Fruit fly (Drosophila melanogaster) whole organism, embryonic: ENCODE measurements around the gene Prx4.

Source experiments
- Antp ChIP-seq: fragments of 200-800 bp; sonication (Bioruptor generic); optimal IDR thresholded peaks from 3 replicates; lab custom pipeline; 2016; ENCODE audit warnings: missing biosample characterization, missing genetic modification characterization
- Awh ChIP-seq: fragments of 200-800 bp; sonication (Bioruptor generic); IDR thresholded peaks from 2 replicates; pipeline ENCODE4, ENCODE4 v1.3.6; 2022; ENCODE audit warnings: missing biosample characterization, missing genetic modification characterization
- Bdp1 ChIP-seq: fragments of 200-800 bp; sonication (Bioruptor generic); optimal IDR thresholded peaks from 3 replicates; lab custom pipeline; 2016; ENCODE audit warnings: missing biosample characterization, missing genetic modification characterization
- Bteb2 ChIP-seq: fragments of 200-800 bp; sonication (Bioruptor generic); optimal IDR thresholded peaks from 2 replicates; lab custom pipeline; 2016; ENCODE audit warnings: missing biosample characterization, missing genetic modification characterization
- CG11456 ChIP-seq: fragments of 200-800 bp; sonication (Bioruptor generic); IDR thresholded peaks from 3 replicates; pipeline ENCODE4 v1.3.6; 2022; ENCODE audit warnings: missing biosample characterization, missing genetic modification characterization
- CG11723 ChIP-seq: fragments of 200-800 bp; sonication (Bioruptor generic); optimal IDR thresholded peaks from 2 replicates; lab custom pipeline; 2017; ENCODE audit warnings: missing biosample characterization, mild to moderate bottlenecking, missing genetic modification characterization
- CG17328 ChIP-seq: fragments of 200-800 bp; sonication (Bioruptor generic); IDR thresholded peaks from 2 replicates; pipeline ENCODE4 v1.3.6; 2022; ENCODE audit warnings: missing biosample characterization, missing genetic modification characterization
- CG17361 ChIP-seq: fragments of 200-800 bp; sonication (Bioruptor generic); IDR thresholded peaks from 3 replicates; pipeline ENCODE4 v1.3.6; 2022; ENCODE audit warnings: missing biosample characterization, missing genetic modification characterization
- CG17912 ChIP-seq: fragments of 200-800 bp; sonication (Bioruptor generic); optimal IDR thresholded peaks from 2 replicates; lab custom pipeline; 2018; ENCODE audit warnings: missing biosample characterization, mild to moderate bottlenecking, missing genetic modification characterization
- CG18619 ChIP-seq: fragments of 200-800 bp; sonication (Bioruptor generic); optimal IDR thresholded peaks from 3 replicates; lab custom pipeline; 2017; ENCODE audit warnings: missing biosample characterization, mild to moderate bottlenecking, missing genetic modification characterization
- CG18764 ChIP-seq: fragments of 200-800 bp; sonication (Bioruptor generic); optimal IDR thresholded peaks from 3 replicates; lab custom pipeline; 2016; ENCODE audit warnings: missing biosample characterization, missing genetic modification characterization
- CG2678 ChIP-seq: fragments of 200-800 bp; sonication (Bioruptor generic); optimal IDR thresholded peaks from 3 replicates; lab custom pipeline; 2019; ENCODE audit warnings: missing biosample characterization, mild to moderate bottlenecking, missing genetic modification characterization, moderate library complexity
- CG3065 ChIP-seq: fragments of 200-800 bp; sonication (Bioruptor generic); optimal IDR thresholded peaks from 2 replicates; lab custom pipeline; 2016; ENCODE audit warnings: missing biosample characterization, missing genetic modification characterization
- CG31388 ChIP-seq: fragments of 200-800 bp; sonication (Bioruptor generic); optimal IDR thresholded peaks from 2 replicates; lab custom pipeline; 2016; ENCODE audit warnings: missing biosample characterization, missing genetic modification characterization
- CG32532 ChIP-seq: fragments of 200-800 bp; sonication (Bioruptor generic); IDR thresholded peaks from 2 replicates; pipeline ENCODE4 v1.3.6; 2022; ENCODE audit warnings: missing biosample characterization, missing genetic modification characterization
- CG32772 ChIP-seq: fragments of 200-800 bp; sonication (Bioruptor generic); IDR thresholded peaks from 2 replicates; pipeline ENCODE4 v1.3.6; 2022; ENCODE audit warnings: missing biosample characterization, missing genetic modification characterization
- CG3281 ChIP-seq: fragments of 200-800 bp; sonication (Bioruptor generic); optimal IDR thresholded peaks from 3 replicates; lab custom pipeline; 2017; ENCODE audit warnings: missing biosample characterization, mild to moderate bottlenecking, missing genetic modification characterization
- CG33213 ChIP-seq: fragments of 200-800 bp; sonication (Bioruptor generic); optimal IDR thresholded peaks from 3 replicates; lab custom pipeline; 2016; ENCODE audit warnings: missing biosample characterization, missing genetic modification characterization
- CG3838 ChIP-seq: fragments of 200-800 bp; sonication (Bioruptor generic); optimal IDR thresholded peaks from 3 replicates; lab custom pipeline; 2016; ENCODE audit warnings: missing biosample characterization, missing genetic modification characterization
- CG3995 ChIP-seq: fragments of 200-800 bp; sonication (Bioruptor generic); optimal IDR thresholded peaks from 3 replicates; lab custom pipeline; 2016; ENCODE audit warnings: missing biosample characterization, missing genetic modification characterization
- CG42726 ChIP-seq: fragments of 200-800 bp; sonication (Bioruptor generic); IDR thresholded peaks from 2 replicates; pipeline ENCODE4 v1.3.6; 2022; ENCODE audit warnings: missing biosample characterization, missing genetic modification characterization; ENCODE audit not compliant: partially characterized antibody
- CG4707 ChIP-seq: fragments of 200-800 bp; sonication (Bioruptor generic); optimal IDR thresholded peaks from 2 replicates; lab custom pipeline; 2018; ENCODE audit warnings: missing biosample characterization, mild to moderate bottlenecking, missing genetic modification characterization, moderate library complexity
- D ChIP-seq, 2 experiments: fragments of 200-800 bp in 1 of 2; fragments of >200 bp in 1 of 2; sonication (Bioruptor generic) in 1 of 2; optimal IDR thresholded peaks; 2 replicates in 1 of 2; 3 replicates in 1 of 2; lab custom pipeline; 2017; ENCODE audit warnings: mild to moderate bottlenecking in 1 of 2, missing biosample characterization in 1 of 2, missing genetic modification characterization in 1 of 2, missing genetic modification reagents in 1 of 2
- Dll ChIP-seq: fragments of 200-800 bp; sonication (Bioruptor generic); IDR thresholded peaks from 4 replicates; pipeline ENCODE4 v1.3.6; 2022; ENCODE audit warnings: missing biosample characterization, missing genetic modification characterization; ENCODE audit not compliant: partially characterized antibody
- Drgx ChIP-seq: fragments of 200-800 bp; sonication (Bioruptor generic); IDR thresholded peaks from 2 replicates; pipeline ENCODE4 v1.3.6; 2022; ENCODE audit warnings: missing biosample characterization, missing genetic modification characterization
- E2f1 ChIP-seq: fragments of 200-800 bp; sonication (Bioruptor generic); IDR thresholded peaks from 2 replicates; pipeline ENCODE4 v1.3.6; 2022; ENCODE audit warnings: missing biosample characterization, missing genetic modification characterization
- HHEX ChIP-seq: fragments of 200-800 bp; sonication (Bioruptor generic); optimal IDR thresholded peaks from 3 replicates; lab custom pipeline; 2017; ENCODE audit warnings: missing biosample characterization, mild to moderate bottlenecking, missing genetic modification characterization, missing genetic modification reagents
- MTF-1 ChIP-seq: fragments of 200-800 bp; sonication (Bioruptor generic); optimal IDR thresholded peaks from 2 replicates; lab custom pipeline; 2018; ENCODE audit warnings: missing biosample characterization, mild to moderate bottlenecking, missing genetic modification characterization, borderline replicate concordance
- NK7.1 ChIP-seq: fragments of 200-800 bp; sonication (Bioruptor generic); optimal IDR thresholded peaks from 3 replicates; lab custom pipeline; 2016; ENCODE audit warnings: missing biosample characterization, missing genetic modification characterization
- Rfx ChIP-seq: fragments of 200-800 bp; sonication (Bioruptor generic); IDR thresholded peaks from 2 replicates; pipeline ENCODE4 v1.3.6; 2022; ENCODE audit warnings: missing biosample characterization, missing genetic modification characterization
- Scr ChIP-seq: fragments of 200-800 bp; sonication (Bioruptor generic); IDR thresholded peaks from 2 replicates; pipeline ENCODE4 v1.3.6; 2022; ENCODE audit warnings: missing biosample characterization, missing genetic modification characterization; ENCODE audit not compliant: partially characterized antibody
- Sry-β ChIP-seq: fragments of 200-800 bp; sonication (Bioruptor generic); optimal IDR thresholded peaks from 2 replicates; lab custom pipeline; 2018; ENCODE audit warnings: missing biosample characterization, mild to moderate bottlenecking, missing genetic modification characterization, moderate library complexity
- Ssrp ChIP-seq: fragments of 200-800 bp; sonication (Bioruptor generic); optimal IDR thresholded peaks from 2 replicates; lab custom pipeline; 2018; ENCODE audit warnings: missing biosample characterization, mild to moderate bottlenecking, missing genetic modification characterization, moderate library complexity
- ap ChIP-seq: fragments of 200-800 bp; sonication (Bioruptor generic); IDR thresholded peaks from 2 replicates; pipeline ENCODE4 v1.3.6; 2022; ENCODE audit warnings: missing biosample characterization, missing genetic modification characterization
- ara ChIP-seq: fragments of 200-800 bp; sonication (Bioruptor generic); IDR thresholded peaks from 2 replicates; pipeline ENCODE4 v1.3.6; 2022; ENCODE audit warnings: missing biosample characterization, missing genetic modification characterization
- crc ChIP-seq: fragments of 200-800 bp; sonication (Bioruptor generic); optimal IDR thresholded peaks from 2 replicates; lab custom pipeline; 2016; ENCODE audit warnings: missing biosample characterization, missing genetic modification characterization
- fd3F ChIP-seq: fragments of 200-800 bp; sonication (Bioruptor generic); optimal IDR thresholded peaks from 2 replicates; lab custom pipeline; 2018; ENCODE audit warnings: missing biosample characterization, mild to moderate bottlenecking, missing genetic modification characterization, moderate library complexity
- knrl ChIP-seq: fragments of 200-800 bp; sonication (Bioruptor generic); IDR thresholded peaks from 3 replicates; pipeline ENCODE4 v1.3.6; 2022; ENCODE audit warnings: missing biosample characterization, missing genetic modification characterization; ENCODE audit not compliant: partially characterized antibody
- lbe ChIP-seq: fragments of 200-800 bp; sonication (Bioruptor generic); optimal IDR thresholded peaks from 2 replicates; lab custom pipeline; 2016; ENCODE audit warnings: missing biosample characterization, mild to moderate bottlenecking, missing genetic modification characterization
- mirr ChIP-seq: fragments of 200-800 bp; sonication (Bioruptor generic); optimal IDR thresholded peaks from 3 replicates; lab custom pipeline; 2018; ENCODE audit warnings: missing biosample characterization, mild to moderate bottlenecking, missing genetic modification characterization
- nmo ChIP-seq: fragments of 200-800 bp; sonication (Bioruptor generic); optimal IDR thresholded peaks from 2 replicates; lab custom pipeline; 2018; ENCODE audit warnings: missing biosample characterization, mild to moderate bottlenecking, missing genetic modification characterization, moderate library complexity
- pita ChIP-seq: fragments of 200-800 bp; sonication (Bioruptor generic); optimal IDR thresholded peaks from 2 replicates; lab custom pipeline; 2017; ENCODE audit warnings: missing biosample characterization, mild to moderate bottlenecking, missing genetic modification characterization
- prd ChIP-seq, 3 experiments: fragments of >200 bp in 2 of 3; fragments of 200-800 bp in 1 of 3; sonication (Bioruptor generic) in 1 of 3; optimal IDR thresholded peaks in 2 of 3; IDR thresholded peaks in 1 of 3; 2 replicates in 2 of 3; 3 replicates in 1 of 3; pipeline versions ENCODE4 v1.3.6 to Lab custom; 2017 to 2022; ENCODE audit warnings: missing biosample characterization in 1 of 3, missing genetic modification characterization in 1 of 3
- pros ChIP-seq: fragments of 200-800 bp; sonication (Bioruptor generic); optimal IDR thresholded peaks from 3 replicates; lab custom pipeline; 2019; ENCODE audit warnings: missing biosample characterization, mild to moderate bottlenecking, missing genetic modification characterization, moderate library complexity
- slp2 ChIP-seq: fragments of 200-800 bp; sonication (Bioruptor generic); optimal IDR thresholded peaks from 2 replicates; lab custom pipeline; 2016; ENCODE audit warnings: missing biosample characterization, missing genetic modification characterization
- unpg ChIP-seq: fragments of 200-800 bp; sonication (Bioruptor generic); optimal IDR thresholded peaks from 3 replicates; lab custom pipeline; 2018; ENCODE audit warnings: missing biosample characterization, mild to moderate bottlenecking, missing genetic modification characterization, moderate library complexity
- zen2 ChIP-seq: fragments of 200-800 bp; sonication (Bioruptor generic); IDR thresholded peaks from 3 replicates; pipeline ENCODE4 v1.3.6; 2022; ENCODE audit warnings: missing biosample characterization, missing genetic modification characterization; ENCODE audit not compliant: partially characterized antibody

Prx4 gene

DNA sequence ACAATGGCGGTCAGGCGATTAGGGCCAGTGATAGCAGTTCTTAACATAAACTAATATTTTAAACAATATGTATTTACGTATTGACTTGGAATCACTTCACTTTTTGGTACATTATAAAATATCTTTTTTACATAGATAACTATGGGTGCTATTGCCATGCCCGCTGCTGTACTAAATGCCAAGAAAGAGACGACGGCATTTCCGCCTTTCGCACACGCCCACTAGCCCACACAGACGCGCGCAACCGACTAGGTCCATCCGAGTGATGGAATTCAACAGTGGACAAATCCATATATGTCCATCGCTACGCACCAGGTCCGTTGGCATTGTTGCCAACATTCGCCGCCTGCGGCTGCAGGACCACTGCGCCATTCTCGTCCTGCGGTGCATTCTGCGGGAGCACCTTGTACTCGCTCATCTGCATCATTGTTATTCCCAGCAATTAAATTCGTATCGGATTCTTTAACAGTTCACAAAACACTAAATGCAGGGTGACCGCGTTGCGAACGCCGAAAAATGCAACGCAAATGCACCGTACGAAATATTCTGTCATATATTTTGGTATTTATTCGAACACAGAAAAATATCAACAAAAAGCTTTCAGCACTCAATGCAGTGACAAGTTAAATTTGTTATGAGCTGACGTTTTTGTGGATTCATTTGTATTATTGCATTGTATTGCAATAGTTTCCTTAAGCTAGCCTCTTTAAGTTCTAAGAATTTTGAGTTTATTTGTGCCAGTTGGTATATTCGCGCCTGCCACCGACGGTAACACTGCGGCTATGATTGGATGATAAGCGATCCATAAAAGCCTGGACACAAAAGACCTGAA, 4.4 kb downstream of the Prx4 start, which contains the start of the genes scramb2 and Sk2 (continued):
- TF ChIP-seq HHEX (GFP tag; lab: Kevin White, UChicago) = peak; percentile 97
- TF ChIP-seq unpg (GFP tag; lab: Kevin White, UChicago) = peak; percentile 97
- 0 out of 3 replicates have a peak, but pooled peaks have one; percentile 33 for TF ChIP-seq knrl
- peak; percentile 83 for TF ChIP-seq CG18764 (GFP tag; lab: Kevin White, UChicago)
- TF ChIP-seq mirr (GFP tag; lab: Kevin White, UChicago) = peak; percentile 92
- peak; percentile 78 for TF ChIP-seq Antp (GFP tag; lab: Kevin White, UChicago)
- TF ChIP-seq CG31388 (GFP tag; lab: Kevin White, UChicago) = peak; percentile 80
- peak; percentile 75 for TF ChIP-seq Bdp1
- peak; percentile 91 for TF ChIP-seq CG4707 (GFP tag; lab: Kevin White, UChicago)
- TF ChIP-seq Rfx (GFP tag; lab: Robert Waterston, UW) = peak; percentile 96
- TF ChIP-seq CG11723 = peak; percentile 95
- peak; percentile 97 for TF ChIP-seq CG2678 (tag; lab: Kevin White, UChicago)
- peak; percentile 96 for TF ChIP-seq CG3065 (GFP tag; lab: Kevin White, UChicago)
- TF ChIP-seq CG42726 (GFP tag; lab: Robert Waterston, UW) = no peak
- TF ChIP-seq CG18619 (GFP tag; lab: Kevin White, UChicago) = peak; percentile 90
- peak; percentile 96 for TF ChIP-seq CG11456 (GFP tag; lab: Robert Waterston, UW)
- TF ChIP-seq Awh (GFP tag; lab: Robert Waterston, UW) = peak; percentile 96
- peak; percentile 75 for TF ChIP-seq CG3838 (GFP tag; lab: Kevin White, UChicago)
- TF ChIP-seq D (optimal IDR thresholded peaks at IDR 0.05; lab: Kevin White, UChicago) = no peak
- peak; percentile 95 for TF ChIP-seq D (GFP tag; optimal IDR thresholded peaks at IDR 0.05; lab: Kevin White, UChicago)
- TF ChIP-seq CG3281 (GFP tag; lab: Kevin White, UChicago) = peak; percentile 97
- peak; percentile 92 for TF ChIP-seq fd3F (GFP tag; lab: Kevin White, UChicago)
- peak; percentile 89 for TF ChIP-seq CG32772 (GFP tag; lab: Robert Waterston, UW)
- peak; percentile 81 for TF ChIP-seq crc (GFP tag; lab: Kevin White, UChicago)
- peak; percentile 96 for TF ChIP-seq CG32532
- TF ChIP-seq Drgx (GFP tag; lab: Robert Waterston, UW) = peak; percentile 98
- no peak for TF ChIP-seq prd (optimal IDR thresholded peaks at IDR 0.05; lab: Kevin White, UChicago)
- peak; percentile 97 for TF ChIP-seq prd (GFP tag; IDR thresholded peaks at IDR 0.05; lab: Robert Waterston, UW)
- peak; percentile 71 for TF ChIP-seq pros (GFP tag; lab: Kevin White, UChicago)
- peak; percentile 94 for TF ChIP-seq ap (GFP tag; lab: Robert Waterston, UW)
- TF ChIP-seq Bteb2 (GFP tag; lab: Kevin White, UChicago) = peak; percentile 73
- TF ChIP-seq Scr (GFP tag; lab: Robert Waterston, UW) = no peak
- peak; percentile 87 for TF ChIP-seq slp2 (GFP tag; lab: Kevin White, UChicago)
- peak; percentile 94 for TF ChIP-seq nmo (GFP tag; lab: Kevin White, UChicago)
- TF ChIP-seq CG3995 (GFP tag; lab: Kevin White, UChicago) = peak; percentile 70
- TF ChIP-seq CG33213 (GFP tag; lab: Kevin White, UChicago) = peak; percentile 75
- TF ChIP-seq lbe (GFP tag; lab: Kevin White, UChicago) = peak; percentile 93
- peak; percentile 92 for TF ChIP-seq E2f1 (GFP tag; lab: Robert Waterston, UW)
- no peak for TF ChIP-seq zen2 (GFP tag; lab: Robert Waterston, UW)
- TF ChIP-seq CG17361 (GFP tag; lab: Robert Waterston, UW) = peak; percentile 95
- peak; percentile 47; the same call in 1 of the 4 replicates for TF ChIP-seq Dll (GFP tag; lab: Robert Waterston, UW)
- peak; percentile 93 for TF ChIP-seq MTF-1
- TF ChIP-seq NK7.1 (GFP tag; lab: Kevin White, UChicago) = peak; percentile 32
- TF ChIP-seq Ssrp (tag; lab: Kevin White, UChicago) = peak; percentile 92
- peak; percentile 85 for TF ChIP-seq CG17912
- TF ChIP-seq CG17328 (GFP tag; lab: Robert Waterston, UW) = peak; percentile 95
- no peak for TF ChIP-seq pita (GFP tag; lab: Kevin White, UChicago)
- peak; percentile 94 for TF ChIP-seq ara (GFP tag; lab: Robert Waterston, UW)
- peak; percentile 46 for TF ChIP-seq Sry-β
